Fruit fly (Drosophila melanogaster): ENCODE measurements around the gene dpr16.

dpr16 gene

dm6 chr3R:5122266-5123096 is 28.2 kb upstream of the dpr16 start (continued):
- TF ChIP-seq Awh (GFP tag; IDR thresholded peaks at IDR 0.05) (peak; percentile 70), Bdp1 (GFP tag; optimal IDR thresholded peaks at IDR 0.05) (no peak), crol (GFP tag; IDR thresholded peaks at IDR 0.05) (peak; percentile 78), CG34376 (GFP tag; optimal IDR thresholded peaks at IDR 0.05) (no peak), CG10979 (tag; optimal IDR thresholded peaks at IDR 0.05) (peak; percentile 40), CG14050 (GFP tag; IDR thresholded peaks at IDR 0.05) (no peak), CG16779 (GFP tag; IDR thresholded peaks at IDR 0.05) (no peak), tll (GFP tag; optimal IDR thresholded peaks at IDR 0.05) (no peak), Drgx (GFP tag; IDR thresholded peaks at IDR 0.05) (no peak), D19B (GFP tag; optimal IDR thresholded peaks at IDR 0.05) (peak; percentile 81), stwl (tag; optimal IDR thresholded peaks at IDR 0.05) (no peak), NfI (GFP tag; optimal IDR thresholded peaks at IDR 0.05) (no peak), B-H2 (GFP tag; optimal IDR thresholded peaks at IDR 0.05) (no peak), cwo (GFP tag; optimal IDR thresholded peaks at IDR 0.05) (no peak), pros (GFP tag; optimal IDR thresholded peaks at IDR 0.05) (peak; percentile 91), ato (GFP tag; IDR thresholded peaks at IDR 0.05; ENCODE audit: partially characterized antibody) (no peak), CG30431 (GFP tag; optimal IDR thresholded peaks at IDR 0.05) (no peak), bigmax (GFP tag; optimal IDR thresholded peaks at IDR 0.05) (no peak), Xbp1 (GFP tag; optimal IDR thresholded peaks at IDR 0.05) (peak; percentile 12), CG2712 (tag; optimal IDR thresholded peaks at IDR 0.05) (peak; percentile 32), CG14441 (GFP tag; IDR thresholded peaks at IDR 0.05) (no peak), kay (GFP tag; optimal IDR thresholded peaks at IDR 0.05) (no peak), da (GFP tag; optimal IDR thresholded peaks at IDR 0.05) (no peak), CG17359 (tag; optimal IDR thresholded peaks at IDR 0.05) (no peak), tap (tag; optimal IDR thresholded peaks at IDR 0.05) (no peak), pho (GFP tag; optimal IDR thresholded peaks at IDR 0.05) (no peak), kni (GFP tag; optimal IDR thresholded peaks at IDR 0.05) (peak; percentile 60), gsb-n (tag; optimal IDR thresholded peaks at IDR 0.05) (peak; percentile 53), Mrtf (GFP tag; IDR thresholded peaks at IDR 0.05) (no peak), maf-S (GFP tag; optimal IDR thresholded peaks at IDR 0.05) (no peak), CG33213 (GFP tag; optimal IDR thresholded peaks at IDR 0.05) (no peak), grn (GFP tag; optimal IDR thresholded peaks at IDR 0.05) (no peak), CG10267 (tag; optimal IDR thresholded peaks at IDR 0.05) (peak; percentile 22), abd-A (tag; optimal IDR thresholded peaks at IDR 0.05) (peak; percentile 40), nerfin-2 (GFP tag; IDR thresholded peaks at IDR 0.05; ENCODE audit: partially characterized antibody) (no peak), CG17829 (tag; optimal IDR thresholded peaks at IDR 0.05) (peak; percentile 23), CG8478 (optimal IDR thresholded peaks at IDR 0.05) (no peak), wdn (GFP tag; IDR thresholded peaks at IDR 0.05) (no peak), Hmr (GFP tag; optimal IDR thresholded peaks at IDR 0.05) (no peak), Rfx (GFP tag; IDR thresholded peaks at IDR 0.05) (no peak), CG7963 (GFP tag; IDR thresholded peaks at IDR 0.05; ENCODE audit: partially characterized antibody) (no peak), CG30020 (tag; optimal IDR thresholded peaks at IDR 0.05) (no peak), CG9727 (GFP tag; optimal IDR thresholded peaks at IDR 0.05) (no peak), CG6689 (GFP tag; IDR thresholded peaks at IDR 0.05) (no peak), gfzf (GFP tag; optimal IDR thresholded peaks at IDR 0.05) (no peak), jing (GFP tag; optimal IDR thresholded peaks at IDR 0.05) (no peak), CG13775 (GFP tag; optimal IDR thresholded peaks at IDR 0.05) (no peak), sd (tag; optimal IDR thresholded peaks at IDR 0.05) (peak; percentile 26), CG4328 (GFP tag; optimal IDR thresholded peaks at IDR 0.05) (no peak)

Data from whole organism, embryonic.